Worm (Caenorhabditis elegans) whole organism, late embryonic: ENCODE measurements around the gene F33C8.4.

Source experiments
- C38D4.7 ChIP-seq: fragments of 200-800 bp; sonication (Bioruptor generic); optimal IDR thresholded peaks from 2 replicates; lab custom pipeline; 2018; ENCODE audit warnings: mild to moderate bottlenecking, missing genetic modification characterization, moderate library complexity, missing compliant biosample characterization
- ceh-14 ChIP-seq: sonication (generic microtip); optimal IDR thresholded peaks from 2 replicates; lab custom pipeline; 2016; ENCODE audit warnings: missing genotype, missing genetic modification characterization, missing compliant biosample characterization
- elt-2 ChIP-seq: sonication (generic microtip); optimal IDR thresholded peaks from 2 replicates; lab custom pipeline; 2016; ENCODE audit warnings: missing genetic modification reagents, missing genetic modification characterization, missing compliant biosample characterization
- fkh-10 ChIP-seq: fragments of 150-350 bp; optimal IDR thresholded peaks from 2 replicates; lab custom pipeline; 2014; ENCODE audit warnings: missing biosample characterization, missing genetic modification reagents, missing genetic modification characterization
- hlh-8 ChIP-seq: sonication (generic microtip); optimal IDR thresholded peaks from 2 replicates; lab custom pipeline; 2016; ENCODE audit warnings: missing genotype, missing genetic modification characterization, missing compliant biosample characterization
- nfya-1 ChIP-seq: sonication (generic microtip); optimal IDR thresholded peaks from 2 replicates; lab custom pipeline; 2017; ENCODE audit warnings: missing genetic modification characterization, mild to moderate bottlenecking, missing compliant biosample characterization, antibody characterized with exemption, moderate library complexity
- nhr-11 ChIP-seq: fragments of 150-350 bp; optimal IDR thresholded peaks from 2 replicates; lab custom pipeline; 2014; ENCODE audit warnings: missing biosample characterization, missing genetic modification characterization
- nhr-232 ChIP-seq: sonication (generic microtip); optimal IDR thresholded peaks from 2 replicates; lab custom pipeline; 2016; ENCODE audit warnings: missing genetic modification characterization, missing compliant biosample characterization
- pag-3 ChIP-seq: sonication (generic microtip); optimal IDR thresholded peaks from 2 replicates; lab custom pipeline; 2016; ENCODE audit warnings: missing compliant biosample characterization, missing genetic modification characterization, borderline replicate concordance
- pha-4 ChIP-seq: fragments of 150-350 bp; optimal IDR thresholded peaks from 2 replicates; lab custom pipeline; 2018; ENCODE audit warnings: missing biosample characterization, missing genetic modification reagents, missing genetic modification characterization
- sox-4 ChIP-seq: sonication (generic microtip); optimal IDR thresholded peaks from 2 replicates; lab custom pipeline; 2017; ENCODE audit warnings: mild to moderate bottlenecking, missing genetic modification characterization, inconsistent platforms, missing compliant biosample characterization
- ztf-16 ChIP-seq: sonication (generic microtip); optimal IDR thresholded peaks from 2 replicates; lab custom pipeline; 2017; ENCODE audit warnings: missing genetic modification characterization, missing compliant biosample characterization

DNA sequence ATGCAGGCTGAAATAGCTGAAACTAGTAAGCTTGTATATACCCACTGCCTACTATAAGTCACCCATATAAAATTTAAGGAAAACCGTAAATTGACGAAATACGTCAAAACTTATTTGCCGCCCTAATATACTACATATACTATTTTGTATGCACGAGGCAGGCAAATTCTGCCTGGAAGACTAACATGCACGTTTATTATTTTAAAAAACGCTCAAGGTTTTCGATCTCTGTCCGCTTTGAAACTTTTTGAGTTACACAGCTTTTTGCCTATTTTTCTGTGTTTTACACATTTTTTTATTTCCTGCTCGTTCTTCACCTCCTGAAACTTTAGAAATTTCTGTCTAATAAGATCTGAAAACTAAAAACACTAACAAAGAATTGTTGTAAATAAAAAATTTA lies 11.1 kb downstream of the F33C8.4 start:
- no peak for TF ChIP-seq elt-2 (tag; lab: Kevin White, UChicago)
- TF ChIP-seq pha-4, result no peak
- TF ChIP-seq fkh-10, result no peak
- no peak for TF ChIP-seq ztf-16 (tag; lab: Kevin White, UChicago)
- no peak for TF ChIP-seq pag-3 (tag; lab: Kevin White, UChicago)
- no peak for TF ChIP-seq ceh-14
- TF ChIP-seq nfya-1 (tag; lab: Kevin White, UChicago), result no peak
- TF ChIP-seq nhr-11 (tag; lab: Kevin White, UChicago), result no peak
- no peak for TF ChIP-seq sox-4 (tag; lab: Kevin White, UChicago)
- no peak for TF ChIP-seq nhr-232 (tag; lab: Kevin White, UChicago)
- TF ChIP-seq hlh-8, result no peak
- TF ChIP-seq C38D4.7 (GFP tag; lab: Kevin White, UChicago), result no peak
